Worm (Caenorhabditis elegans) whole organism, L4 larva: ENCODE measurements around the gene T05G5.1.

Source experiments
- D1046.2 ChIP-seq: fragments of 200-800 bp; sonication (Bioruptor generic); IDR thresholded peaks from 2 replicates; pipeline ENCODE4 v1.3.6; 2022; ENCODE audit warnings: missing genetic modification characterization, missing compliant biosample characterization
- F49E8.2 ChIP-seq: sonication (generic microtip); optimal IDR thresholded peaks from 2 replicates; lab custom pipeline; 2016; ENCODE audit warnings: missing compliant biosample characterization, mild to moderate bottlenecking, missing genetic modification characterization, borderline replicate concordance
- T26A8.4 ChIP-seq: fragments of 200-800 bp; sonication (Bioruptor generic); IDR thresholded peaks from 2 replicates; pipeline ENCODE4 v1.3.6; 2022; ENCODE audit warnings: missing genetic modification characterization, missing compliant biosample characterization
- Y48G9A.11 ChIP-seq: fragments of 200-800 bp; sonication (Bioruptor generic); IDR thresholded peaks from 2 replicates; pipeline ENCODE4 v1.3.6; 2022; ENCODE audit warnings: missing genetic modification reagents, missing genetic modification characterization, missing compliant biosample characterization
- Y5F2A.4 ChIP-seq: fragments of 200-800 bp; sonication (Bioruptor generic); optimal IDR thresholded peaks from 2 replicates; lab custom pipeline; 2018; ENCODE audit warnings: mild to moderate bottlenecking, missing genetic modification characterization, missing compliant biosample characterization
- ZK337.2 ChIP-seq: fragments of 200-800 bp; sonication (Bioruptor generic); IDR thresholded peaks from 2 replicates; pipeline ENCODE4 v1.3.6; 2022; ENCODE audit warnings: missing genetic modification reagents, missing genetic modification characterization, missing compliant biosample characterization
- arid-1 ChIP-seq: fragments of 200-800 bp; sonication (Bioruptor generic); conservative IDR thresholded peaks from 2 replicates; pipeline ENCODE4 v1.3.6; 2022; ENCODE audit warnings: missing genetic modification reagents, missing genetic modification characterization, missing compliant biosample characterization
- ceh-28 ChIP-seq: fragments of 150-350 bp; optimal IDR thresholded peaks from 2 replicates; lab custom pipeline; 2014; ENCODE audit warnings: missing biosample characterization, missing genetic modification reagents, missing genetic modification characterization
- ceh-62 ChIP-seq: sonication (generic microtip); optimal IDR thresholded peaks from 2 replicates; lab custom pipeline; 2017; ENCODE audit warnings: missing biosample characterization, missing genetic modification characterization
- ces-1 ChIP-seq: fragments of 150-350 bp; sonication (generic microtip); optimal IDR thresholded peaks from 4 replicates; lab custom pipeline; 2014; ENCODE audit warnings: missing biosample characterization, missing genetic modification reagents, missing genetic modification characterization
- fos-1 ChIP-seq: fragments of 150-350 bp; optimal IDR thresholded peaks from 2 replicates; lab custom pipeline; 2014; ENCODE audit warnings: missing biosample characterization, missing genetic modification characterization
- hlh-11 ChIP-seq: fragments of 200-800 bp; sonication (Bioruptor generic); optimal IDR thresholded peaks from 2 replicates; lab custom pipeline; 2018; ENCODE audit warnings: mild to moderate bottlenecking, missing genetic modification characterization, missing compliant biosample characterization
- hmg-1.1 ChIP-seq: fragments of 200-800 bp; sonication (Bioruptor generic); IDR thresholded peaks from 2 replicates; pipeline ENCODE4 v1.3.6; 2022; ENCODE audit warnings: missing genetic modification reagents, missing genetic modification characterization, missing compliant biosample characterization
- jun-1 ChIP-seq: fragments of 150-350 bp; optimal IDR thresholded peaks from 2 replicates; lab custom pipeline; 2014; ENCODE audit warnings: missing biosample characterization, missing genetic modification reagents, missing genetic modification characterization
- lin-1 ChIP-seq: fragments of 200-800 bp; sonication (Bioruptor generic); IDR thresholded peaks from 2 replicates; pipeline ENCODE4 v1.3.6; 2022; ENCODE audit warnings: missing genetic modification reagents, missing genetic modification characterization, missing compliant biosample characterization
- lin-29 ChIP-seq: fragments of 200-800 bp; sonication (Bioruptor generic); IDR thresholded peaks from 2 replicates; pipeline ENCODE4 v1.3.6; 2022; ENCODE audit warnings: missing genetic modification reagents, missing genetic modification characterization, missing compliant biosample characterization
- lin-38 ChIP-seq: fragments of 200-800 bp; sonication (Bioruptor generic); IDR thresholded peaks from 2 replicates; pipeline ENCODE4 v1.3.6; 2022; ENCODE audit warnings: missing genetic modification reagents, missing genetic modification characterization, missing compliant biosample characterization
- lir-3 ChIP-seq: sonication (generic microtip); optimal IDR thresholded peaks from 2 replicates; lab custom pipeline; 2016; ENCODE audit warnings: mild to moderate bottlenecking, missing genetic modification characterization, missing compliant biosample characterization
- lsy-2 ChIP-seq, 2 experiments: fragments of 150-350 bp in 1 of 2; sonication (generic microtip) in 1 of 2; optimal IDR thresholded peaks; 2 replicates each; lab custom pipeline; 2014 to 2017; ENCODE audit warnings: missing biosample characterization in 2 of 2, missing genetic modification characterization in 2 of 2
- madf-5 ChIP-seq, 2 experiments: fragments of 200-800 bp; sonication (Bioruptor generic); IDR thresholded peaks; 2 replicates each; pipeline ENCODE4 v1.3.6; 2022; ENCODE audit warnings: missing compliant biosample characterization in 2 of 2, missing genetic modification characterization in 2 of 2
- mdl-1 ChIP-seq, 2 experiments: fragments of 150-350 bp in 1 of 2; sonication (generic microtip) in 1 of 2; optimal IDR thresholded peaks; 2 replicates each; lab custom pipeline; 2014 to 2017; ENCODE audit warnings: missing biosample characterization in 2 of 2, missing genetic modification characterization in 2 of 2
- mep-1 ChIP-seq: fragments of 150-350 bp; sonication (generic microtip); optimal IDR thresholded peaks from 3 replicates; lab custom pipeline; 2014; ENCODE audit warnings: missing biosample characterization, missing genetic modification characterization
- mes-2 ChIP-seq: sonication (generic microtip); optimal IDR thresholded peaks from 2 replicates; lab custom pipeline; 2016; ENCODE audit warnings: missing genotype, mild to moderate bottlenecking, missing genetic modification characterization, missing compliant biosample characterization; ENCODE audit not compliant: poor library complexity, severe bottlenecking
- nhr-10 ChIP-seq: fragments of 150-350 bp; optimal IDR thresholded peaks from 2 replicates; lab custom pipeline; 2014; ENCODE audit warnings: missing biosample characterization, missing genetic modification characterization
- nhr-111 ChIP-seq: fragments of 200-800 bp; sonication (Bioruptor generic); optimal IDR thresholded peaks from 2 replicates; lab custom pipeline; 2018; ENCODE audit warnings: mild to moderate bottlenecking, missing genetic modification characterization, missing compliant biosample characterization
- nhr-28 ChIP-seq: fragments of 150-350 bp; optimal IDR thresholded peaks from 2 replicates; lab custom pipeline; 2014; ENCODE audit warnings: missing biosample characterization, missing genetic modification characterization
- pha-4 ChIP-seq, 2 experiments: fragments of 150-350 bp in 1 of 2; fragments of 200-800 bp in 1 of 2; sonication (Bioruptor generic) in 1 of 2; IDR thresholded peaks in 1 of 2; optimal IDR thresholded peaks in 1 of 2; 2 replicates each; pipeline versions ENCODE4 v1.3.6 to Lab custom; 2014 to 2022; ENCODE audit warnings: missing genetic modification characterization in 2 of 2, missing genetic modification reagents in 2 of 2, missing biosample characterization in 1 of 2, missing compliant biosample characterization in 1 of 2
- php-3 ChIP-seq: fragments of 200-800 bp; sonication (Bioruptor generic); IDR thresholded peaks from 2 replicates; pipeline ENCODE4 v1.3.6; 2022; ENCODE audit warnings: missing genetic modification reagents, missing genetic modification characterization, missing compliant biosample characterization
- skn-1 ChIP-seq: fragments of 150-350 bp; optimal IDR thresholded peaks from 2 replicates; lab custom pipeline; 2014; ENCODE audit warnings: missing biosample characterization, missing genetic modification characterization
- snpc-1.2 ChIP-seq: fragments of 200-800 bp; sonication (Bioruptor generic); IDR thresholded peaks from 2 replicates; pipeline ENCODE4 v1.3.6; 2022; ENCODE audit warnings: missing genetic modification reagents, missing genetic modification characterization, missing compliant biosample characterization
- tra-1 ChIP-seq: fragments of 200-800 bp; sonication (Bioruptor generic); IDR thresholded peaks from 2 replicates; pipeline ENCODE4 v1.3.6; 2022; ENCODE audit warnings: missing genetic modification reagents, missing genetic modification characterization, missing compliant biosample characterization
- unc-130 ChIP-seq: sonication (generic microtip); optimal IDR thresholded peaks from 2 replicates; lab custom pipeline; 2016; ENCODE audit warnings: missing genetic modification reagents, missing genetic modification characterization, missing compliant biosample characterization
- unc-39 ChIP-seq: sonication (generic microtip); optimal IDR thresholded peaks from 2 replicates; lab custom pipeline; 2017; ENCODE audit warnings: missing biosample characterization, missing genetic modification characterization
- unc-62 ChIP-seq, 3 experiments: fragments of 150-350 bp in 1 of 3; sonication (generic microtip); optimal IDR thresholded peaks in 2 of 3; peaks in 1 of 3; 1 replicate in 1 of 3; 2 replicates in 2 of 3; lab custom pipeline; 2014 to 2017; ENCODE audit warnings: missing biosample characterization in 3 of 3, missing genetic modification characterization in 3 of 3, missing genetic modification reagents in 3 of 3, missing genotype in 1 of 3
- vab-7 ChIP-seq: fragments of 200-800 bp; sonication (Bioruptor generic); IDR thresholded peaks from 2 replicates; pipeline ENCODE4 v1.3.6; 2022; ENCODE audit warnings: missing genetic modification reagents, missing genetic modification characterization, missing compliant biosample characterization
- zag-1 ChIP-seq: fragments of 150-350 bp; optimal IDR thresholded peaks from 2 replicates; lab custom pipeline; 2014; ENCODE audit warnings: missing biosample characterization, missing genetic modification characterization
- zip-11 ChIP-seq: fragments of 200-800 bp; sonication (Bioruptor generic); IDR thresholded peaks from 2 replicates; pipeline ENCODE4 v1.3.6; 2022; ENCODE audit warnings: missing genetic modification characterization, missing compliant biosample characterization
- ztf-7 ChIP-seq: fragments of 150-350 bp; optimal IDR thresholded peaks from 2 replicates; lab custom pipeline; 2014; ENCODE audit warnings: missing biosample characterization, missing genetic modification characterization

T05G5.1 gene

DNA sequence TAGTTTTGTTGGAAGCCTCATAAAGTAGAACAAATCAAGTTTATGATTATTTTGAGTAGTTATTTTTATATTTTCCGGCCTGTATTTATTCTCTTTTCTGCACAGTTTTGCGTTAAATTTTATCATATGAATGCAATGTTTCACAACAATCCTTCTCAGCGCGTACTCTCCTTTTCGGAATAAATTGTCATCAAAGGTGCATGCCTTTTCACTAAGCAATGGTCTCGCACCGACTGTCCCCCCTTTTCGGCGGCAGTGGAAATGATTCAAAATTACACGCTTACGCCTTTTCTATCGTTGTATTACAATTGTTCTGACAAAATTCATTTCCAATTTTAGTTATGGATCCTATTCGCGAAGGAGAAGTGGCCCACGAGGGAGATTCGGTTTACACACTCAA, 4.0 kb upstream of the T05G5.1 start, which contains the start of the genes iff-1 and cdk-1 (continued):
- TF ChIP-seq vab-7 (no peak), lsy-2 (tag; optimal IDR thresholded peaks at IDR 0.05; lab: Kevin White, UChicago) (peak in 1 of 2 experiments; percentile 68), fos-1 (no peak)

DNA sequence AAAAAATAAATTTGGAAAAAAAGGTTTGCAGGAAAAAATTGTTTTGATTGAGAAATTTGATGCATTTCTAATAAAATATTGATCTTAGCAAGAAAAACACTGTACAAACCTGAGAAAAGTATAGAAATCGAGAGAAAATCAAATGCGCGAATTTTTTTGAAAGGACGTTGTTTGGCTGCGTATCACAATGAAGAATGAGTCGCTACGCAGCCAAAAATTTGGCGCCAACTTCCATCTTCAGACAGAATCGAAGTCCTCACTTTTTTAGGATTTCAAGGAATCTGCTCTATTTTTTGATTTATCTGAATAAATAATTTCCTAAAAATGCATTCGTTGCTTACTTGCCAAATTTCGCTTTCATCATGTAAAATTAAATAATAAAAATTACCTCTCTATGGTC, 3.5 kb upstream of the T05G5.1 start:
- TF ChIP-seq nhr-28 (tag; lab: Kevin White, UChicago) (no peak), mes-2 (no peak), ztf-7 (no peak), ceh-28 (tag; lab: Kevin White, UChicago) (no peak), tra-1 (no peak), vab-7 (no peak), fos-1 (no peak), jun-1 (no peak), mep-1 (no peak), hmg-1.1 (GFP tag; lab: Robert Waterston, UW) (no peak), ceh-62 (tag; lab: Kevin White, UChicago) (no peak), arid-1 (GFP tag; lab: Robert Waterston, UW) (no peak), nhr-10 (tag; lab: Kevin White, UChicago) (no peak), zag-1 (tag; lab: Kevin White, UChicago) (no peak), skn-1 (tag; lab: Kevin White, UChicago) (no peak), mdl-1 (tag; optimal IDR thresholded peaks at IDR 0.05; lab: Kevin White, UChicago) (no peak), F49E8.2 (tag; lab: Kevin White, UChicago) (peak; percentile 35), lin-29 (GFP tag; lab: Robert Waterston, UW) (no peak), pha-4 (GFP tag; IDR thresholded peaks at IDR 0.05; lab: Robert Waterston, UW) (no peak), pha-4 (tag; optimal IDR thresholded peaks at IDR 0.05; lab: Kevin White, UChicago) (no peak), Y5F2A.4 (GFP tag; lab: Kevin White, UChicago) (no peak), zip-11 (no peak), lir-3 (tag; lab: Kevin White, UChicago) (no peak), lin-38 (GFP tag; lab: Robert Waterston, UW) (peak; percentile 62), ZK337.2 (GFP tag; lab: Robert Waterston, UW) (no peak), unc-39 (no peak), D1046.2 (GFP tag; lab: Robert Waterston, UW) (no peak), T26A8.4 (GFP tag; lab: Robert Waterston, UW) (no peak), Y48G9A.11 (GFP tag; lab: Robert Waterston, UW) (0 out of 2 replicates have a peak, but pooled peaks have one; percentile 34), nhr-111 (no peak), unc-130 (GFP tag; lab: Kevin White, UChicago) (peak; percentile 71), ces-1 (no peak), snpc-1.2 (GFP tag; lab: Robert Waterston, UW) (no peak), hlh-11 (tag; lab: Kevin White, UChicago) (no peak)

DNA sequence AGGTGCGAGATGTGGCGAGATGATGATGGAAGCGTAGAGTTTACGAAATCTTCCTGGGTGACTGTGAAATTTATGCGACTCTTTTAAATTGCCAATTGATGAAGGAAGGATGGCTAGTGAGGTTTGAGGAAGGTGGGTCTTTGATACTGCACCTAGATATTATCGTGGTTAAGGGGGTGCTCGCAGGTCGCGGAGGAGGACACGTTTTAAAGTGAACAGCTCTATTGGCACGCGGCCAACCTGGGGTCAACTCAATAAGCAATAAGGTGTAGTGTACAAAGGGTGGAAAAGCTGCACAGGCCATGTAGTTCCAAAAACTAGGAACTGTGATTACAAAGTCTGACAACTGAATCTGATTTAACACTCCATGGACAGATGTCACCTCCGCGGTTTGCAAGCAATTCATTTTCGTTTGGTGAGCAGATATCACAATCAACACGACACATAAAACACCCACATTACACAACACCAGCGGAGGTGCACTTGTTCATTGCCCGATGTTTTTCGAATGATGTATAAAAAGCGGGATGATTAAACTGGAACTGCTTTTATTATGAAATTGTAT, 2.3 kb upstream of the T05G5.1 start:
- TF ChIP-seq lin-38 (GFP tag; lab: Robert Waterston, UW) (peak; percentile 49), madf-5 (GFP tag; IDR thresholded peaks at IDR 0.05; lab: Robert Waterston, UW) (0 out of 4 replicates have a peak, but pooled peaks of 1 of the 2 experiments have one; percentile 28), F49E8.2 (tag; lab: Kevin White, UChicago) (peak; percentile 40), php-3 (no peak), nhr-10 (tag; lab: Kevin White, UChicago) (no peak), unc-62 (GFP tag; optimal IDR thresholded peaks at IDR 0.05 in 1 of 2; lab: Kevin White, UChicago) (peak in 1 of 2 experiments; percentile 65), unc-62 (tag; optimal IDR thresholded peaks at IDR 0.05; lab: Kevin White, UChicago) (no peak), lin-1 (GFP tag; lab: Robert Waterston, UW) (peak; percentile 38; the same call in 1 of the 2 replicates)
- TF ChIP-seq, all 104 proteins: peak for 5
